Worm (Caenorhabditis elegans) whole organism, young adult: ENCODE measurements around the gene best-20.

ENCODE experiments used
- B0019.2 ChIP-seq: fragments of 200-800 bp; sonication (Bioruptor generic); conservative IDR thresholded peaks from 2 replicates; pipeline ENCODE4 v1.3.6; 2022; ENCODE audit warnings: missing genetic modification reagents, missing genetic modification characterization, missing compliant biosample characterization
- F22D6.2 ChIP-seq: sonication (generic microtip); optimal IDR thresholded peaks from 2 replicates; lab custom pipeline; 2016; ENCODE audit warnings: mild to moderate bottlenecking, missing genetic modification characterization, missing compliant biosample characterization
- F23B12.7 ChIP-seq: sonication (generic microtip); optimal IDR thresholded peaks from 2 replicates; lab custom pipeline; 2017; ENCODE audit warnings: missing genetic modification characterization, mild to moderate bottlenecking, missing compliant biosample characterization, antibody characterized with exemption, moderate library complexity; ENCODE audit not compliant: insufficient read depth
- F55B11.4 ChIP-seq: sonication (generic microtip); optimal IDR thresholded peaks from 2 replicates; lab custom pipeline; 2016; ENCODE audit warnings: missing compliant biosample characterization, missing genetic modification characterization, borderline replicate concordance; ENCODE audit not compliant: insufficient read depth
- T26A5.8 ChIP-seq: sonication (generic microtip); optimal IDR thresholded peaks from 2 replicates; lab custom pipeline; 2016; ENCODE audit warnings: missing genetic modification characterization, missing compliant biosample characterization
- Y95B8A.8 ChIP-seq: fragments of 200-800 bp; sonication (Bioruptor generic); IDR thresholded peaks from 2 replicates; pipeline ENCODE4 v1.3.6; 2022; ENCODE audit warnings: missing genetic modification reagents, missing genetic modification characterization, missing compliant biosample characterization
- akir-1 ChIP-seq: fragments of 200-800 bp; sonication (Bioruptor generic); optimal IDR thresholded peaks from 2 replicates; lab custom pipeline; 2018; ENCODE audit warnings: mild to moderate bottlenecking, missing genetic modification characterization, moderate library complexity, missing compliant biosample characterization
- attf-5 ChIP-seq: fragments of 200-800 bp; sonication (Bioruptor generic); optimal IDR thresholded peaks from 2 replicates; lab custom pipeline; 2018; ENCODE audit warnings: mild to moderate bottlenecking, missing genetic modification characterization, missing compliant biosample characterization
- cebp-1 ChIP-seq, 2 experiments: fragments of 200-800 bp in 1 of 2; sonication (Bioruptor generic) in 1 of 2; sonication (generic microtip) in 1 of 2; IDR thresholded peaks in 1 of 2; optimal IDR thresholded peaks in 1 of 2; 2 replicates each; pipeline versions ENCODE4 v1.3.6 to Lab custom; 2017 to 2022; ENCODE audit warnings: missing compliant biosample characterization in 2 of 2, missing genetic modification characterization in 2 of 2, mild to moderate bottlenecking in 1 of 2, missing genetic modification reagents in 1 of 2, moderate library complexity in 1 of 2
- cebp-2 ChIP-seq: fragments of 200-800 bp; sonication (Bioruptor generic); IDR thresholded peaks from 2 replicates; pipeline ENCODE4 v1.3.6; 2022; ENCODE audit warnings: missing genetic modification characterization, missing compliant biosample characterization
- ceh-27 ChIP-seq: fragments of 200-800 bp; sonication (Bioruptor generic); optimal IDR thresholded peaks from 2 replicates; lab custom pipeline; 2018; ENCODE audit warnings: mild to moderate bottlenecking, missing genetic modification characterization, moderate library complexity, missing compliant biosample characterization
- ceh-40 ChIP-seq: fragments of 200-800 bp; sonication (Bioruptor generic); IDR thresholded peaks from 2 replicates; pipeline ENCODE4 v1.3.6; 2022; ENCODE audit warnings: missing genetic modification characterization, missing compliant biosample characterization
- ceh-91 ChIP-seq: fragments of 200-800 bp; sonication (Bioruptor generic); IDR thresholded peaks from 2 replicates; pipeline ENCODE4 v1.3.6; 2022; ENCODE audit warnings: missing genetic modification reagents, missing genetic modification characterization, missing compliant biosample characterization
- dpff-1 ChIP-seq: sonication (generic microtip); optimal IDR thresholded peaks from 2 replicates; lab custom pipeline; 2017; ENCODE audit warnings: mild to moderate bottlenecking, missing genetic modification characterization, missing compliant biosample characterization
- egrh-3 ChIP-seq: fragments of 200-800 bp; sonication (Bioruptor generic); IDR thresholded peaks from 2 replicates; pipeline ENCODE4 v1.3.6; 2022; ENCODE audit warnings: missing genetic modification reagents, missing genetic modification characterization, missing compliant biosample characterization
- ets-4 ChIP-seq: fragments of 200-800 bp; sonication (Bioruptor generic); optimal IDR thresholded peaks from 2 replicates; lab custom pipeline; 2018; ENCODE audit warnings: mild to moderate bottlenecking, missing genetic modification characterization, missing compliant biosample characterization
- hmg-1.2 ChIP-seq: fragments of 200-800 bp; sonication (Bioruptor generic); IDR thresholded peaks from 2 replicates; pipeline ENCODE4 v1.3.6; 2022; ENCODE audit warnings: missing genetic modification reagents, missing genetic modification characterization, missing compliant biosample characterization
- lin-40 ChIP-seq: sonication (generic microtip); optimal IDR thresholded peaks from 2 replicates; lab custom pipeline; 2016; ENCODE audit warnings: missing genetic modification characterization, mild to moderate bottlenecking, missing compliant biosample characterization, missing genotype, missing genetic modification reagents
- lsl-1 ChIP-seq: fragments of 200-800 bp; sonication (Bioruptor generic); optimal IDR thresholded peaks from 2 replicates; lab custom pipeline; 2018; ENCODE audit warnings: mild to moderate bottlenecking, missing genetic modification characterization, moderate library complexity, missing compliant biosample characterization
- madf-3 ChIP-seq: fragments of 200-800 bp; sonication (Bioruptor generic); IDR thresholded peaks from 2 replicates; pipeline ENCODE4 v1.3.6; 2022; ENCODE audit warnings: missing genetic modification reagents, missing genetic modification characterization, missing compliant biosample characterization
- mcd-1 ChIP-seq: fragments of 200-800 bp; sonication (Bioruptor generic); IDR thresholded peaks from 2 replicates; pipeline ENCODE4 v1.3.6; 2022; ENCODE audit warnings: missing genetic modification reagents, missing genetic modification characterization, missing compliant biosample characterization
- mel-28 ChIP-seq: sonication (generic microtip); optimal IDR thresholded peaks from 2 replicates; lab custom pipeline; 2016; ENCODE audit warnings: borderline replicate concordance, mild to moderate bottlenecking, missing genetic modification characterization, missing compliant biosample characterization
- mxl-1 ChIP-seq: sonication (generic microtip); optimal IDR thresholded peaks from 2 replicates; lab custom pipeline; 2016; ENCODE audit warnings: missing genetic modification characterization, missing compliant biosample characterization
- nhr-120 ChIP-seq: fragments of 200-800 bp; sonication (Bioruptor generic); IDR thresholded peaks from 2 replicates; pipeline ENCODE4 v1.3.6; 2022; ENCODE audit warnings: missing genetic modification characterization, missing compliant biosample characterization
- nhr-80 ChIP-seq: sonication (generic microtip); optimal IDR thresholded peaks from 2 replicates; lab custom pipeline; 2016; ENCODE audit warnings: missing genetic modification characterization, missing compliant biosample characterization
- nhr-90 ChIP-seq: sonication (generic microtip); optimal IDR thresholded peaks from 2 replicates; lab custom pipeline; 2016; ENCODE audit warnings: missing genotype, mild to moderate bottlenecking, missing genetic modification characterization, missing compliant biosample characterization
- pha-4 ChIP-seq: fragments of 150-350 bp; sonication (generic microtip); optimal IDR thresholded peaks from 2 replicates; lab custom pipeline; 2014; ENCODE audit warnings: missing biosample characterization, missing genetic modification reagents, missing genetic modification characterization
- sdz-38 ChIP-seq: sonication (generic microtip); optimal IDR thresholded peaks from 2 replicates; lab custom pipeline; 2016; ENCODE audit warnings: missing genotype, missing genetic modification characterization, missing compliant biosample characterization
- snpc-1.1 ChIP-seq: sonication (generic microtip); optimal IDR thresholded peaks from 2 replicates; lab custom pipeline; 2017; ENCODE audit warnings: missing genetic modification characterization, mild to moderate bottlenecking, missing compliant biosample characterization, antibody characterized with exemption, moderate library complexity, missing genotype, missing genetic modification reagents; ENCODE audit not compliant: insufficient read depth
- somi-1 ChIP-seq: fragments of 200-800 bp; sonication (Bioruptor generic); optimal IDR thresholded peaks from 2 replicates; lab custom pipeline; 2018; ENCODE audit warnings: mild to moderate bottlenecking, missing genetic modification characterization, missing compliant biosample characterization
- sptf-2 ChIP-seq: fragments of 200-800 bp; sonication (Bioruptor generic); optimal IDR thresholded peaks from 2 replicates; lab custom pipeline; 2018; ENCODE audit warnings: mild to moderate bottlenecking, missing genetic modification characterization, missing compliant biosample characterization
- xnd-1 ChIP-seq: sonication (generic microtip); optimal IDR thresholded peaks from 2 replicates; lab custom pipeline; 2016; ENCODE audit warnings: missing genotype, missing genetic modification reagents, missing genetic modification characterization, missing compliant biosample characterization
- zfh-2 ChIP-seq: fragments of 200-800 bp; sonication (Bioruptor generic); conservative IDR thresholded peaks from 2 replicates; pipeline ENCODE4 v1.3.6; 2022; ENCODE audit warnings: missing genetic modification reagents, missing genetic modification characterization, missing compliant biosample characterization
- ztf-22 ChIP-seq: fragments of 200-800 bp; sonication (Bioruptor generic); optimal IDR thresholded peaks from 2 replicates; lab custom pipeline; 2018; ENCODE audit warnings: mild to moderate bottlenecking, missing genetic modification characterization, moderate library complexity, missing compliant biosample characterization
- ztf-28 ChIP-seq: fragments of 200-800 bp; sonication (Bioruptor generic); IDR thresholded peaks from 2 replicates; pipeline ENCODE4 v1.3.6; 2022; ENCODE audit warnings: missing genetic modification reagents, missing genetic modification characterization, missing compliant biosample characterization

Gene best-20

ce11 chrIV:3725845-3726244 lies 30.2 kb upstream of the best-20 start, which contains the start of gene smgl-2 (continued):
- TF ChIP-seq lsl-1 (GFP tag; lab: Kevin White, UChicago) (peak; percentile 12), ztf-28 (GFP tag; lab: Robert Waterston, UW) (no peak), akir-1 (GFP tag; lab: Kevin White, UChicago) (no peak), mxl-1 (tag; lab: Kevin White, UChicago) (no peak), lin-40 (tag; lab: Kevin White, UChicago) (peak; percentile 63)

DNA sequence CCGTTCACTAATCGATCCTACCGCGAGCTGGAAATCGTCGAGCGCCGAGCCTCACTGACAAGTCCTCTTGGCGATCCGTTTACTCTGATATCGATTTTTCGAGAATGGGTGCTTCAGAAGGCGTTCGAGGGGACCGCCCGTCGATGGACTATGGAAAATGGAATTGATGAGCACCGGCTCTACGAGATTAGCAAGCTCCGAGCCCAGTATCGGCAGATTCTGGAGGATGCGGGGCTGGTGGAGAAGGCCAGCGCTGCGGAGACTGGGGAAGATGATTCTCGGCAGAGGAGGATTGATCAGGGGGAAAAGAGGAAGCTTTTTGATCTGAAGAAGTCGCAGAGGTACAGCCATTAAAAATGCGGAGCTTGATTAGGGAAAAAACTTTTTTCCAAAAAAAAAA lies 24.6 kb upstream of the best-20 start:
- TF ChIP-seq somi-1 (GFP tag; lab: Kevin White, UChicago), result no peak
- no peak for TF ChIP-seq xnd-1 (tag; lab: Kevin White, UChicago)
- no peak for TF ChIP-seq mel-28 (tag; lab: Kevin White, UChicago)
- no peak for TF ChIP-seq cebp-2 (GFP tag; lab: Robert Waterston, UW)
- no peak for TF ChIP-seq mcd-1 (GFP tag; lab: Robert Waterston, UW)
- TF ChIP-seq egrh-3 (GFP tag; lab: Robert Waterston, UW), result peak; percentile 20; the same call in 1 of the 2 replicates
- TF ChIP-seq ztf-22 (GFP tag; lab: Kevin White, UChicago), result no peak
- TF ChIP-seq zfh-2 (GFP tag; lab: Robert Waterston, UW), result peak; percentile 81
- TF ChIP-seq ets-4 (GFP tag; lab: Kevin White, UChicago), result no peak
- 0 out of 2 replicates have a peak, but pooled peaks have one; percentile 48 for TF ChIP-seq nhr-120 (GFP tag; lab: Robert Waterston, UW)
- no peak for TF ChIP-seq Y95B8A.8
- TF ChIP-seq ceh-27 (GFP tag; lab: Kevin White, UChicago), result no peak
- TF ChIP-seq, all 124 proteins: peak for 3

ce11 chrIV:3733287-3733686 lies 22.7 kb upstream of the best-20 start:
- TF ChIP-seq T26A5.8, result no peak
- TF ChIP-seq ets-4 (GFP tag; lab: Kevin White, UChicago), result no peak
- no peak for TF ChIP-seq ceh-40
- no peak for TF ChIP-seq nhr-90 (tag; lab: Kevin White, UChicago)
- TF ChIP-seq snpc-1.1 (tag; lab: Kevin White, UChicago), result no peak
- no peak for TF ChIP-seq pha-4 (tag; lab: Kevin White, UChicago)
- TF ChIP-seq B0019.2 (GFP tag; lab: Robert Waterston, UW), result no peak
- no peak for TF ChIP-seq F23B12.7
- TF ChIP-seq dpff-1 (tag; lab: Kevin White, UChicago), result no peak
- no peak for TF ChIP-seq F55B11.4
- no peak for TF ChIP-seq sdz-38 (tag; lab: Kevin White, UChicago)

DNA sequence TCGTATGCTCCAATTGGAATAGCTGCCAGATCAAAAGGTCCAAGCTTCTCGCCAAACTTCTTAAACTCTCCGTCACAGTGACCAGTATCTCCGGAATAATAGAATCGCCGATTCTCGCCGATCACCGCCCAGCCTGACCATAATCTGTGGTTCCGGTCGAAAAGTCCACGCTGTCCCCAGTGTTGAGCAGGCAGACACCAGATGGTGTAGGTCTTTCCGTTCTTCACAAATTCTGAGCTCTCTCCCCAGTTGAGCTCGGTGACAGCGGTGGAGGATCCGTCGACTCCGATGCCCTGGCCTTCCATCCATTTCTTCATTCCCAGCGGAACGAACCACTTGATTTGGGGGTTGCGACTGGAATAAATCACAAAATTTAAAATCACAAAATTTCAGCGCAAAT lies 19.8 kb upstream of the best-20 start:
- TF ChIP-seq madf-3, result 0 out of 2 replicates have a peak, but pooled peaks have one; percentile 17
- no peak for TF ChIP-seq sptf-2 (GFP tag; lab: Kevin White, UChicago)
- TF ChIP-seq zfh-2 (GFP tag; lab: Robert Waterston, UW), result peak; percentile 60; the same call in 1 of the 2 replicates

ce11 chrIV:3738655-3739403 lies 17.2 kb upstream of the best-20 start, which contains the start of gene nape-2:
nape-2 (minus strand) TSS chrIV:3738925.
- no peak for TF ChIP-seq cebp-1 (GFP tag; IDR thresholded peaks at IDR 0.05; lab: Robert Waterston, UW)
- peak; percentile 19 for TF ChIP-seq cebp-1 (tag; optimal IDR thresholded peaks at IDR 0.05; lab: Kevin White, UChicago)
- TF ChIP-seq mcd-1 (GFP tag; lab: Robert Waterston, UW), result peak; percentile 52
- peak; percentile 93 for TF ChIP-seq hmg-1.2 (GFP tag; lab: Robert Waterston, UW)
- peak; percentile 51 for TF ChIP-seq attf-5 (GFP tag; lab: Kevin White, UChicago)
- TF ChIP-seq F22D6.2 (tag; lab: Kevin White, UChicago), result no peak
- peak; percentile 44 for TF ChIP-seq nhr-80 (tag; lab: Kevin White, UChicago)
- no peak for TF ChIP-seq ceh-91 (GFP tag; lab: Robert Waterston, UW)
- TF ChIP-seq, all 124 proteins: peak for 5
